Worm (Caenorhabditis elegans): ENCODE results near the gene hlb-1.

Gene hlb-1

DNA sequence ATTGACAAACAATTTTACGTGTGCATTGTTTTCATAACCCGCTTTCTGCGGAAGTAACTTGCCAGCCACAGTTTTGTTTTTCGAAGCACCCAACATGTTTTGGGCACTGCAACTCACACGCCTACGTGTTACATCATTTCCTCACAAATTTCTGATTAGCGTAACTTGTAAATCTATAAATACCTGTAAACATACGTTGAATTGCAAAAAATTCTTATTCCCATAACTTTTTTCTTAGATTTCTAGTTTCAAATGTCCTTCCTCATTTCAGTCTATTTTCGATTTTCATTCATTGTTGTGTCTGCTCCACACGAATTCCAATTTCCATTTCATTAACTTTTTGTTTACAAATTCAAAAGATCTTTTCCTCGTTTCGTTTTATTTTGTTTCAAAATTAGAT, 42.2 kb downstream of the hlb-1 start:
- TF ChIP-seq elt-1 (tag; optimal IDR thresholded peaks at IDR 0.05; ENCODE audit: borderline replicate concordance, insufficient read depth) (no peak), ceh-83 (GFP tag; optimal IDR thresholded peaks at IDR 0.05) (no peak), ces-1 (GFP tag; optimal IDR thresholded peaks at IDR 0.05) (no peak), sptf-1 (tag; optimal IDR thresholded peaks at IDR 0.05) (no peak), ztf-11 (tag; optimal IDR thresholded peaks at IDR 0.05) (no peak), tbx-8 (GFP tag; optimal IDR thresholded peaks at IDR 0.05) (no peak), lin-32 (GFP tag; optimal IDR thresholded peaks at IDR 0.05) (no peak), unc-120 (tag; optimal IDR thresholded peaks at IDR 0.05; ENCODE audit: poor library complexity, severe bottlenecking) (no peak), nhr-76 (tag; optimal IDR thresholded peaks at IDR 0.05) (no peak), nhr-12 (tag; optimal IDR thresholded peaks at IDR 0.05) (no peak), sem-2 (GFP tag; optimal IDR thresholded peaks at IDR 0.05) (no peak), mab-5 (tag; optimal IDR thresholded peaks at IDR 0.05) (no peak), snpc-4 (tag; optimal IDR thresholded peaks at IDR 0.05) (no peak), lsy-2 (tag; optimal IDR thresholded peaks at IDR 0.05) (no peak), nhr-28 (tag; optimal IDR thresholded peaks at IDR 0.05) (no peak), M03D4.4 (tag; optimal IDR thresholded peaks at IDR 0.05) (no peak)

- TF ChIP-seq tbx-8 (GFP tag; optimal IDR thresholded peaks at IDR 0.05) (no peak), nhr-76 (tag; optimal IDR thresholded peaks at IDR 0.05) (no peak), hlh-1 (tag; optimal IDR thresholded peaks at IDR 0.05) (no peak), nhr-237 (tag; optimal IDR thresholded peaks at IDR 0.05) (no peak), nhr-28 (tag; optimal IDR thresholded peaks at IDR 0.05) (no peak), mep-1 (tag; optimal IDR thresholded peaks at IDR 0.05) (no peak), unc-62 (GFP tag; optimal IDR thresholded peaks at IDR 0.05) (no peak), flh-1 (GFP tag; optimal IDR thresholded peaks at IDR 0.05) (no peak), elt-3 (tag; optimal IDR thresholded peaks at IDR 0.05) (no peak), sptf-1 (tag; optimal IDR thresholded peaks at IDR 0.05) (no peak), cnd-1 (tag; optimal IDR thresholded peaks at IDR 0.05) (no peak), bed-3 (GFP tag; optimal IDR thresholded peaks at IDR 0.05) (no peak)
Observed at ce11 chrX:13838019-13838418, 44.5 kb downstream of the hlb-1 start.

DNA sequence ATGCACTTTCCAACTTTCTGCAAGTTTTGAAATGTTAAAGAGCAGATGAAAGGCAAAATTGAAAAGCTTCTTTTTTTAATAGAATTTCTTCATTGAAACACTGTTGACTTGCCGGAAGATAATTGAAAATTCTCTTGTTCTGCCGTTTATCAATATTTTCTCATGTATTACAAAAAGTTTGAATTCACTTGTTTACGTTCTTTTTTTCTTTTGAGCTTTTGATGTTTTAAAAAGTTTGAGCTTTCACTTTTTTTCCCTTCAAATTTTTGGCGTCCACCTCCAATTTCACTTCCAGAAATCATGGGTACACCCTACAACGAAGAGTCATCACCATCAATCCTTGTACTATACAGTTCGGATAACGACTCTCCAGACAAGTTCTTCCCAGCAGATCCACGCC, 48.4 kb downstream of the hlb-1 start, which contains the start of gene F19D8.2:
Gene F19D8.2 (plus strand): TSS at position 301 of the 400 bp plus-strand sequence.
- no peak for TF ChIP-seq nhr-2 (tag; optimal IDR thresholded peaks at IDR 0.05)
- no peak for TF ChIP-seq mab-5 (tag; optimal IDR thresholded peaks at IDR 0.05)
- TF ChIP-seq lin-13 (tag; optimal IDR thresholded peaks at IDR 0.05), result no peak
- no peak for TF ChIP-seq sptf-1 (tag; optimal IDR thresholded peaks at IDR 0.05)
- TF ChIP-seq ceh-83 (GFP tag; optimal IDR thresholded peaks at IDR 0.05), result no peak
- no peak for TF ChIP-seq ceh-39 (tag; optimal IDR thresholded peaks at IDR 0.05)
- no peak for TF ChIP-seq unc-120 (tag; optimal IDR thresholded peaks at IDR 0.05; ENCODE audit: poor library complexity, severe bottlenecking)
- no peak for TF ChIP-seq ces-1 (GFP tag; optimal IDR thresholded peaks at IDR 0.05)
- no peak for TF ChIP-seq ztf-11 (tag; optimal IDR thresholded peaks at IDR 0.05)
- TF ChIP-seq mep-1 (tag; optimal IDR thresholded peaks at IDR 0.05), result no peak
- no peak for TF ChIP-seq cnd-1 (tag; optimal IDR thresholded peaks at IDR 0.05)
- TF ChIP-seq elt-3 (tag; optimal IDR thresholded peaks at IDR 0.05), result no peak
- no peak for TF ChIP-seq pha-4 (tag; optimal IDR thresholded peaks at IDR 0.05)
- TF ChIP-seq lin-32 (GFP tag; optimal IDR thresholded peaks at IDR 0.05), result no peak
- no peak for TF ChIP-seq blmp-1 (tag; optimal IDR thresholded peaks at IDR 0.05)
- no peak for TF ChIP-seq lsy-2 (tag; optimal IDR thresholded peaks at IDR 0.05)

ce11 chrX:13833448-13833847, 49.1 kb downstream of the hlb-1 start:
- no peak for TF ChIP-seq nhr-76 (tag; optimal IDR thresholded peaks at IDR 0.05)

DNA sequence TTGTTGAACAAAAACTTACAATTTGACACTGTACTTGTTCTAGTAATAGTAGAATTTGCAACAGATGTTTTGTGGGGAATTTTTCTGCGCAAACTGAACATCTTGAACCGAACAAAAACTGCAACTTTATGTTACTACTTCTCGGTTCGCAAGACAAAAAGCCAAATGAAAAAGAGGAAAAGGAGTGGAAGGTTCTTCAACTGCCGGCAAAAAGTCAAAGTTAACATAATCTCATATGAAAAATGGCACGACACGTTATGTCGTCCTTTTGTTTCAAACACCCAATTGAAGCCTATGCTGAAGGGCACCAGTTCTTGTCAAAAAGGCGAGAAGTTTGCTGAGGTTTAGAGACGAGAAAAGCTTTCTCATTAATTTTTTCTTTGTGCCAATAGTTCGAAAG, 59.1 kb downstream of the hlb-1 start, which contains the start of gene twk-23:
Gene twk-23 (minus strand): TSS at position 101 of the 400 bp plus-strand sequence.
- TF ChIP-seq elt-1 (tag; optimal IDR thresholded peaks at IDR 0.05; ENCODE audit: borderline replicate concordance, insufficient read depth) (no peak), zip-8 (tag; optimal IDR thresholded peaks at IDR 0.05) (no peak), bed-3 (GFP tag; optimal IDR thresholded peaks at IDR 0.05) (no peak), nhr-2 (tag; optimal IDR thresholded peaks at IDR 0.05) (no peak), tbx-8 (GFP tag; optimal IDR thresholded peaks at IDR 0.05) (no peak)

DNA sequence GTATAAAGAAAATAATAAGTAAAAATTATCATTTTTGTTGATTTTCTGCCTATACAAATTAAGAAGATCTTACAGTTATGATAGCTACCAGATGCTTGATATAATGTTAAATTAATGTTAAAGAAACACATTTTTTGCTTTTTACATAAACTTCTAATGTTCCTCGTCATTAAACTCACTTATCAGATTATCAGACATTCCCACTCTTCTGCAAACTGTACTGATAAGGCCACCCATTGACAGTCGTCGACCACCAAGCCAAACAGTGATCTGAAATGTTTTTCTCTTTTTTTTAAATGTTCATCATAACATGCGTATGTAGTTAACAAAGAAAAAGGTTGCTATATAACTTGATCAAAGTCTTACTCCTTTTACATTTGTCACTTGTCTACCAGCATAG, 63.7 kb downstream of the hlb-1 start:
- TF ChIP-seq zip-8 (tag; optimal IDR thresholded peaks at IDR 0.05), result no peak
- no peak for TF ChIP-seq unc-62 (GFP tag; optimal IDR thresholded peaks at IDR 0.05)
- TF ChIP-seq lin-32 (GFP tag; optimal IDR thresholded peaks at IDR 0.05), result no peak
- no peak for TF ChIP-seq pha-4 (tag; optimal IDR thresholded peaks at IDR 0.05)
- no peak for TF ChIP-seq unc-39 (tag; optimal IDR thresholded peaks at IDR 0.05)
- TF ChIP-seq drap-1 (GFP tag; optimal IDR thresholded peaks at IDR 0.05), result no peak
- TF ChIP-seq nhr-12 (tag; optimal IDR thresholded peaks at IDR 0.05), result no peak

Measured in whole organism, mixed stage, embryonic.